Worm (Caenorhabditis elegans) whole organism, L4 larva: ENCODE data around the gene F09C6.13.

ENCODE experiments used
- daf-19 ChIP-seq: fragments of 200-800 bp; sonication (Bioruptor generic); conservative IDR thresholded peaks from 2 replicates; pipeline ENCODE4 v1.3.6; 2022; ENCODE audit warnings: missing genetic modification characterization, missing compliant biosample characterization
- gei-8 ChIP-seq: fragments of 200-800 bp; sonication (Bioruptor generic); optimal IDR thresholded peaks from 2 replicates; lab custom pipeline; 2018; ENCODE audit warnings: mild to moderate bottlenecking, missing genetic modification characterization, missing compliant biosample characterization
- hif-1 ChIP-seq, 2 experiments: sonication (generic microtip); optimal IDR thresholded peaks; 2 replicates each; lab custom pipeline; 2016 to 2017; ENCODE audit warnings: missing compliant biosample characterization in 2 of 2, missing genetic modification characterization in 2 of 2, missing genetic modification reagents in 2 of 2, missing genotype in 2 of 2, mild to moderate bottlenecking in 1 of 2
- lin-13 ChIP-seq: fragments of 150-350 bp; optimal IDR thresholded peaks from 2 replicates; lab custom pipeline; 2014; ENCODE audit warnings: missing biosample characterization, missing genetic modification reagents, missing genetic modification characterization
- pqm-1 ChIP-seq: sonication (generic microtip); optimal IDR thresholded peaks from 2 replicates; lab custom pipeline; 2017; ENCODE audit warnings: missing biosample characterization, missing genetic modification characterization

DNA sequence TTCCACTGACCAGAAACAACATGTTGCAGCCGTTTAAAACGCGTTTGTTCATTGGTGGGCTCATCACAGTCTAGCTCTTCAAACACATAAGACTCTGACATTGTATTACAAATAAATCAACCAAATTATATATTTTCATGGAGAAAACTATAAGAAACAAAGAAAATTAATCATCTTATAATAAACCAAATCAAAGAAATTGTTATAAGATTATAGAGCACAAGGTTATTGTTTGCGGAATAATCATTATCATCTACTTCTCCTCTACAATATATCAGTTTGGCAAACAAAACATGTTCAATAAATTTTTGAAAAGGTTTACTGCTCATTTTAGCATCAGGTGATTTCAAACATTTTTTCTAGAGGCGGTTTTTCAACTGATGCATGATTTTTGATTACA, 23.1 kb upstream of the F09C6.13 start, which contains the start of the genes clec-32 and clec-24:
- TF ChIP-seq lin-13 (GFP tag; lab: Kevin White, UChicago) (no peak), pqm-1 (tag; lab: Kevin White, UChicago) (no peak), gei-8 (no peak), hif-1 (tag; optimal IDR thresholded peaks at IDR 0.05; lab: Kevin White, UChicago) (no peak), daf-19 (GFP tag; lab: Robert Waterston, UW) (no peak)
